Fruit fly (Drosophila melanogaster): Measurements from ENCODE around the gene CG45488.
A peak's percentile ranks its signal among the peaks of the same experiment; 100 is the strongest.
"Not testable (repeated sequence)": the region's sequence is repeated elsewhere in the genome, so short reads cannot be mapped to it uniquely, and the experiment has no call there.

The CG45488 gene

DNA sequence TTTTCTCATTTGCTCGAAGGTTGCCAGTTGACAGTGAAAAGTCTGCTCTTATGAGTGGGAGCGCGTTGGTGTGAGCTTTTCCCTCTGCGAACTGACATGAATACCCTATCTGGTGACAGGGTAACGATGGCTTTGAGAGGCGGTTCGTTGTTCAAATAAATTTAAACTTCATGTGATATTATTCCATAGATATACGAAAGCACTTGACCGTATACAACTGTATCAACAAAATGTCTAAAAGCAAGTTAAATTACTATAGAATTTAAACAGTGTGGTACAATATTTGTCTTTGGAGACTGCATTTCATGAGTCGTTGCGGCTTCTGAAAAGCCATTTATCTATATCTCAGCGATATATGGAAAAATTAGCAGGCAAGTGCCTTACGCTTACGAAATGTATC, 44.0 kb upstream of the CG45488 start (continued):
- TF ChIP-seq CG4318 (GFP tag; optimal IDR thresholded peaks at IDR 0.05) (no peak), spab (GFP tag; optimal IDR thresholded peaks at IDR 0.05) (no peak), CG15336 (GFP tag; IDR thresholded peaks at IDR 0.05) (0 out of 2 replicates have a peak, but pooled peaks have one; percentile 21), Ets96B (tag; optimal IDR thresholded peaks at IDR 0.05) (peak; percentile 16), topi (GFP tag; optimal IDR thresholded peaks at IDR 0.05) (peak; percentile 46), Blimp-1 (GFP tag; optimal IDR thresholded peaks at IDR 0.05) (no peak), CG6854 (GFP tag; optimal IDR thresholded peaks at IDR 0.05) (no peak), CG6276 (GFP tag; optimal IDR thresholded peaks at IDR 0.05) (no peak)

DNA sequence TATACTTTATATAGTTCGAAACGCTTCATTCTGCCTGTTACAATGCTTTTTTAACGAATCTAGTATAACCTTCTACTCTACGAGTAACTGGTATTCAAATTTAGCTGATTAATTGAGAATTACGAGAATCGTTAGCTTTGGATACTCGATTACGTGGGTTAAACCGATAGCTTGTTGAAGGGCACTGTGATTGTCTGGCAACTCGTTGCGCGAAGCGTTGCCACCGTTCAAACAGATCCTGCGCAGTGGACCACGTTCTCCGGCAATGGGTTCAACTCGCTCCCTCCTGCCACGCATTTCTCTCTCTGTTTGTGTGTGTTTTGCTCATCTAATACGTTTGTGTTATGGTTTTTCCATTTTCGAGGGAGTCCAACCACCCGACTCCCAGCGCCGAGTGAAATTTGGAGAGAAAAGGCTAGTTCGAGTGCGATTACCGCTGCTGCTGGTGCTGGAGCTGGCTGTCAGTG, 40.7 kb upstream of the CG45488 start, which contains the start of gene Nep3:
TSS of gene Nep3 (plus strand) at position 417 of the 467 bp plus-strand sequence.
- TF ChIP-seq Ets96B (tag; optimal IDR thresholded peaks at IDR 0.05) (no peak), esn (GFP tag; optimal IDR thresholded peaks at IDR 0.05) (no peak), lz (GFP tag; optimal IDR thresholded peaks at IDR 0.05) (no peak), Sox14 (GFP tag; optimal IDR thresholded peaks at IDR 0.05) (no peak), Hr38 (GFP tag; optimal IDR thresholded peaks at IDR 0.05) (no peak), CG15336 (GFP tag; IDR thresholded peaks at IDR 0.05) (no peak), CG11902 (GFP tag; optimal IDR thresholded peaks at IDR 0.05) (no peak), CG11762 (GFP tag; optimal IDR thresholded peaks at IDR 0.05; ENCODE audit: insufficient read depth) (no peak), vri (GFP tag; optimal IDR thresholded peaks at IDR 0.05) (no peak), CG8319 (GFP tag; optimal IDR thresholded peaks at IDR 0.05) (no peak), Smox (GFP tag; optimal IDR thresholded peaks at IDR 0.05) (no peak), CG6854 (GFP tag; optimal IDR thresholded peaks at IDR 0.05) (no peak), CG32006 (GFP tag; optimal IDR thresholded peaks at IDR 0.05) (no peak), acj6 (GFP tag; optimal IDR thresholded peaks at IDR 0.05) (no peak), Gug (GFP tag; IDR thresholded peaks at IDR 0.05) (no peak), CG34406 (GFP tag; optimal IDR thresholded peaks at IDR 0.05) (no peak), Blimp-1 (GFP tag; optimal IDR thresholded peaks at IDR 0.05) (no peak), achi (GFP tag; optimal IDR thresholded peaks at IDR 0.05) (no peak), fd59A (GFP tag; optimal IDR thresholded peaks at IDR 0.05) (no peak), Hr39 (GFP tag; optimal IDR thresholded peaks at IDR 0.05) (no peak)

- TF ChIP-seq CG3032 (tag; optimal IDR thresholded peaks at IDR 0.05) (no peak), Hr39 (GFP tag; optimal IDR thresholded peaks at IDR 0.05) (no peak), CG11762 (GFP tag; optimal IDR thresholded peaks at IDR 0.05; ENCODE audit: insufficient read depth) (no peak), topi (GFP tag; optimal IDR thresholded peaks at IDR 0.05) (no peak), Sox14 (GFP tag; optimal IDR thresholded peaks at IDR 0.05) (no peak), CG6163 (GFP tag; IDR thresholded peaks at IDR 0.05) (no peak), Ets96B (tag; optimal IDR thresholded peaks at IDR 0.05) (no peak), Met (GFP tag; optimal IDR thresholded peaks at IDR 0.05) (no peak), cyc (GFP tag; optimal IDR thresholded peaks at IDR 0.05) (no peak), esn (GFP tag; optimal IDR thresholded peaks at IDR 0.05) (no peak), CG32006 (GFP tag; optimal IDR thresholded peaks at IDR 0.05) (no peak)
Measured at dm6 chrX:19959353-19959969, 39.2 kb upstream of the CG45488 start, which contains the start of gene CG12655. TSS of gene CG12655 (minus strand) at chrX:19959403.

- TF ChIP-seq Lpt (GFP tag; optimal IDR thresholded peaks at IDR 0.05); CG10669 (GFP tag; optimal IDR thresholded peaks at IDR 0.05); eg (GFP tag; IDR thresholded peaks at IDR 0.05): not testable (repeated sequence)
Measured at dm6 chrX:19958242-19958641, 38.0 kb upstream of the CG45488 start, which contains the start of gene CG43784. TSS of gene CG43784 (minus strand) at chrX:19958342.

DNA sequence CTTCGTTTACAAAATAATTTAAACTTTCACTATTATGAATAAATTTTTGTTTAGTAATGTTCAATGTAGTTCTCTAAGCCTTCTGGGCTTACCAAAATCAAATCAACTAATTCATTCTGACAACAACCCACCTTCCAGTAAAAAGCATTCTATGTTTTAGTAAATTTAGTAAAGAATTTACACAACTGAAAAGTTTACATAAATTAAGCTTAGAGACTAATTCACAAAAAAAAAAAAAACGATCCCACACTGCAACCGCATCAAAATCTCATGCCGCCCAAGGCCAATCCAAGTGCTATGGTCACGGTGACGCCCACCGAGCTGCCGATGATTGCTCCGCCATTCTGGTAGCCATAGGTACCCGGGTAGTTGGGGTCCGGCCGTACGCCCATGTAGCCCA, 33.3 kb upstream of the CG45488 start, which contains the start of gene CG45494:
TSS of gene CG45494 (minus strand) at position 101 of the 400 bp plus-strand sequence.
- TF ChIP-seq CG11902, CG3919, Lpt (GFP tag; optimal IDR thresholded peaks at IDR 0.05): not testable (repeated sequence)

Measured in whole organism, prepupa.